Fruit fly (Drosophila melanogaster) whole organism, prepupa: ENCODE results near the gene CG33490.

Experiments used
- CG11902 ChIP-seq: fragments of 200-800 bp; sonication (Bioruptor generic); optimal IDR thresholded peaks from 3 replicates; lab custom pipeline; 2016; ENCODE audit warnings: missing biosample characterization, missing genetic modification characterization
- CG15336 ChIP-seq: fragments of 200-800 bp; sonication (Bioruptor generic); IDR thresholded peaks from 2 replicates; pipeline ENCODE4 v1.3.6; 2022; ENCODE audit warnings: missing biosample characterization, missing genetic modification characterization
- CG6808 ChIP-seq: fragments of 200-800 bp; sonication (Bioruptor generic); optimal IDR thresholded peaks from 3 replicates; lab custom pipeline; 2017; ENCODE audit warnings: missing biosample characterization, missing genetic modification characterization, mild to moderate bottlenecking, moderate library complexity, missing genetic modification reagents
- CG7368 ChIP-seq: fragments of 200-800 bp; sonication (Bioruptor generic); optimal IDR thresholded peaks from 3 replicates; lab custom pipeline; 2016; ENCODE audit warnings: missing biosample characterization, missing genetic modification characterization
- Gug ChIP-seq: fragments of 200-800 bp; sonication (Bioruptor generic); IDR thresholded peaks from 2 replicates; pipeline ENCODE4 v1.3.6; 2022; ENCODE audit warnings: missing biosample characterization, missing genetic modification characterization
- OdsH ChIP-seq: fragments of 200-800 bp; sonication (Bioruptor generic); optimal IDR thresholded peaks from 3 replicates; lab custom pipeline; 2016; ENCODE audit warnings: missing biosample characterization, missing genetic modification characterization
- Smox ChIP-seq: fragments of 200-800 bp; sonication (Bioruptor generic); optimal IDR thresholded peaks from 3 replicates; lab custom pipeline; 2016; ENCODE audit warnings: missing biosample characterization, missing genetic modification characterization
- achi ChIP-seq: fragments of 200-800 bp; sonication (Bioruptor generic); optimal IDR thresholded peaks from 3 replicates; lab custom pipeline; 2016; ENCODE audit warnings: missing biosample characterization, missing genetic modification characterization
- dac ChIP-seq: fragments of 200-800 bp; sonication (Bioruptor generic); optimal IDR thresholded peaks from 2 replicates; lab custom pipeline; 2017; ENCODE audit warnings: missing biosample characterization, mild to moderate bottlenecking, missing genetic modification characterization
- fd85E ChIP-seq: fragments of 200-800 bp; sonication (Bioruptor generic); optimal IDR thresholded peaks from 3 replicates; lab custom pipeline; 2016; ENCODE audit warnings: missing biosample characterization, missing genetic modification characterization
- ss ChIP-seq, 2 experiments: fragments of 200-800 bp; sonication (Bioruptor generic); optimal IDR thresholded peaks; 2 replicates in 1 of 2; 3 replicates in 1 of 2; lab custom pipeline; 2017 to 2018; ENCODE audit warnings: mild to moderate bottlenecking in 2 of 2, missing biosample characterization in 2 of 2, missing genetic modification characterization in 2 of 2, moderate library complexity in 1 of 2

DNA sequence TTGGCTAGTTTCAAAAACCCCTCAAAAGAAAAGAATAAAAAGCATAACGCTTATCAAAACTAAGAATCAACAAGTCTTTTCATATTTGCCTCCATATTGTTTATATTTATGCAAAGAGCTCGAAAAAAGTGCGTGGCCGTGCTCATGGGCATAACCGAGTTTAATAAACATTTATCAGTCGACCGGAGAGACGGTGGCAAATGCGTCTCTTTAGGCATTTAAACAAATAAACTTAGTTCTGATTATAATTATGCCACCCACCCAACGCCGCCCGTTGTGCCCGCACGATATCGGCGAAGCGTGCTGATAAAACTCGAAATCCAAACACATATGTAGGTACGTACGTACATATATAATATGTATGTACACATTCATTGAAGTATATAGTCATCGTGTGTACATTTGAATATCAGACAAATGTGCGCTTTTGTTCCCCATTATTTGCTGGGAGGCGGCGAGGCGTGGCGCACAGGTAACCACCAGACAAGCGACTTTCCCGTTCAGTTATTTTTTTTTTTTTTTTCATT, 46.0 kb downstream of the CG33490 start:
- TF ChIP-seq CG11902 (GFP tag; lab: Kevin White, UChicago) (no peak), OdsH (GFP tag; lab: Kevin White, UChicago) (no peak), CG15336 (GFP tag; lab: Robert Waterston, UW) (0 out of 2 replicates have a peak, but pooled peaks have one; percentile 17), fd85E (GFP tag; lab: Kevin White, UChicago) (no peak), ss (GFP tag; optimal IDR thresholded peaks at IDR 0.05; lab: Kevin White, UChicago) (no peak), CG7368 (GFP tag; lab: Kevin White, UChicago) (no peak), CG6808 (GFP tag; lab: Kevin White, UChicago) (no peak), Gug (no peak), dac (no peak), Smox (GFP tag; lab: Kevin White, UChicago) (no peak), achi (GFP tag; lab: Kevin White, UChicago) (no peak)
